Worm (Caenorhabditis elegans) whole organism, L3 larva: ENCODE results near the gene gst-32.

Experiments
- ZK546.5 ChIP-seq: sonication (generic microtip); optimal IDR thresholded peaks from 2 replicates; lab custom pipeline; 2017; ENCODE audit warnings: missing biosample characterization, missing genetic modification characterization
- ama-1 ChIP-seq: fragments of 150-350 bp; optimal IDR thresholded peaks from 2 replicates; lab custom pipeline; 2018
- ceh-16 ChIP-seq: sonication (generic microtip); optimal IDR thresholded peaks from 2 replicates; lab custom pipeline; 2017; ENCODE audit warnings: missing biosample characterization, missing genetic modification characterization
- egl-27 ChIP-seq: sonication (generic microtip); optimal IDR thresholded peaks from 4 replicates; lab custom pipeline; 2017; ENCODE audit warnings: missing biosample characterization, missing genetic modification reagents, missing genetic modification characterization
- egl-5 ChIP-seq: fragments of 150-350 bp; optimal IDR thresholded peaks from 2 replicates; lab custom pipeline; 2017; ENCODE audit warnings: missing biosample characterization, missing genetic modification reagents, missing genetic modification characterization, inconsistent platforms
- elt-1 ChIP-seq: fragments of 150-350 bp; optimal IDR thresholded peaks from 2 replicates; lab custom pipeline; 2014; ENCODE audit warnings: missing biosample characterization, missing genetic modification characterization
- elt-2 ChIP-seq: sonication (generic microtip); optimal IDR thresholded peaks from 2 replicates; lab custom pipeline; 2016; ENCODE audit warnings: missing genetic modification reagents, mild to moderate bottlenecking, missing genetic modification characterization, missing compliant biosample characterization
- fkh-2 ChIP-seq: fragments of 150-350 bp; optimal IDR thresholded peaks from 2 replicates; lab custom pipeline; 2014; ENCODE audit warnings: missing biosample characterization, missing genetic modification reagents, missing genetic modification characterization
- jun-1 ChIP-seq: fragments of 150-350 bp; optimal IDR thresholded peaks from 2 replicates; lab custom pipeline; 2014; ENCODE audit warnings: missing biosample characterization, missing genetic modification reagents, missing genetic modification characterization
- lin-39 ChIP-seq: fragments of 150-350 bp; optimal IDR thresholded peaks from 2 replicates; lab custom pipeline; 2018; ENCODE audit warnings: missing biosample characterization, missing genetic modification reagents, missing genetic modification characterization
- mdl-1 ChIP-seq: fragments of 150-350 bp; optimal IDR thresholded peaks from 2 replicates; lab custom pipeline; 2014; ENCODE audit warnings: missing biosample characterization, missing genetic modification characterization
- mml-1 ChIP-seq: fragments of 150-350 bp; sonication (generic microtip); optimal IDR thresholded peaks from 3 replicates; lab custom pipeline; 2014; ENCODE audit warnings: missing biosample characterization, missing genetic modification characterization
- nfya-1 ChIP-seq: sonication (generic microtip); optimal IDR thresholded peaks from 2 replicates; lab custom pipeline; 2017; ENCODE audit warnings: missing genetic modification characterization, mild to moderate bottlenecking, missing compliant biosample characterization, antibody characterized with exemption, moderate library complexity; ENCODE audit not compliant: insufficient read depth
- nhr-12 ChIP-seq: fragments of 150-350 bp; optimal IDR thresholded peaks from 2 replicates; lab custom pipeline; 2014; ENCODE audit warnings: missing biosample characterization, missing genetic modification characterization
- nhr-23 ChIP-seq: fragments of 150-350 bp; optimal IDR thresholded peaks from 2 replicates; lab custom pipeline; 2014; ENCODE audit warnings: missing biosample characterization, missing genetic modification reagents, missing genetic modification characterization
- nhr-237 ChIP-seq: fragments of 150-350 bp; optimal IDR thresholded peaks from 2 replicates; lab custom pipeline; 2014; ENCODE audit warnings: missing biosample characterization, missing genetic modification characterization
- nhr-25 ChIP-seq: sonication (generic microtip); optimal IDR thresholded peaks from 2 replicates; lab custom pipeline; 2017; ENCODE audit warnings: missing biosample characterization, missing genetic modification characterization
- nhr-43 ChIP-seq: sonication (generic microtip); optimal IDR thresholded peaks from 2 replicates; lab custom pipeline; 2016; ENCODE audit warnings: mild to moderate bottlenecking, missing genetic modification characterization, missing compliant biosample characterization; ENCODE audit not compliant: poor library complexity, severe bottlenecking
- nhr-76 ChIP-seq: fragments of 150-350 bp; sonication (generic microtip); optimal IDR thresholded peaks from 5 replicates; lab custom pipeline; 2014; ENCODE audit warnings: missing biosample characterization, missing genetic modification characterization
- nhr-77 ChIP-seq: fragments of 150-350 bp; optimal IDR thresholded peaks from 2 replicates; lab custom pipeline; 2014; ENCODE audit warnings: missing biosample characterization, missing genetic modification characterization
- pha-4 ChIP-seq: fragments of 150-350 bp; optimal IDR thresholded peaks from 2 replicates; lab custom pipeline; 2014; ENCODE audit warnings: missing biosample characterization, missing genetic modification reagents, missing genetic modification characterization
- sea-2 ChIP-seq: fragments of 150-350 bp; sonication (generic microtip); optimal IDR thresholded peaks from 4 replicates; lab custom pipeline; 2014; ENCODE audit warnings: missing biosample characterization, missing genetic modification reagents, missing genetic modification characterization
- skn-1 ChIP-seq: fragments of 150-350 bp; optimal IDR thresholded peaks from 2 replicates; lab custom pipeline; 2014; ENCODE audit warnings: missing biosample characterization, missing genetic modification characterization
- snpc-4 ChIP-seq: fragments of 150-350 bp; optimal IDR thresholded peaks from 2 replicates; lab custom pipeline; 2014; ENCODE audit warnings: missing biosample characterization, missing genetic modification characterization
- zag-1 ChIP-seq: fragments of 150-350 bp; optimal IDR thresholded peaks from 2 replicates; lab custom pipeline; 2014; ENCODE audit warnings: missing biosample characterization, missing genetic modification characterization
- ztf-11 ChIP-seq: fragments of 150-350 bp; optimal IDR thresholded peaks from 2 replicates; lab custom pipeline; 2014; ENCODE audit warnings: missing biosample characterization, missing genetic modification characterization
- ztf-4 ChIP-seq: fragments of 150-350 bp; optimal IDR thresholded peaks from 2 replicates; lab custom pipeline; 2014; ENCODE audit warnings: missing biosample characterization, missing genetic modification characterization

Gene gst-32

DNA sequence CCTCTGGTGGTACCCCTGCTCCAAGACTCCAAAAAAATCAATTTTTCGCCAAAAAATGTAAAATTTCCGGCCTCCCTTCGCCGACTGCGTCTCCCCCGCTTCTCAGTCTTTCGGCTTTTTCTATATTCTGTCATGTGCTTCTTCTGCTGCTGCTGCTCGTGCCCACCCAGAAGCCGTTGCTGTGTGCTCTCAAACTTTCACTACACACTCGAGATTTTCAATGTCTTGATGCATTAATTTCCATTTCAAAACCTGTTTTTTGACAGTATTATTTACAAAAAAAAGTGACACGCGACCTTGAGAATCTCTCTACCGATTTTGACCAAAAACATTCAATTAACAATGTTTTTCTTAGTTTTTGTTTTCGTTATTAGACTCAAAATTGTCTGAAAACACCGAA, 30.9 kb upstream of the gst-32 start:
- TF ChIP-seq nhr-77 (no peak), nfya-1 (tag; lab: Kevin White, UChicago) (peak; percentile 44), lin-39 (tag; lab: Kevin White, UChicago) (peak; percentile 40), nhr-25 (tag; lab: Kevin White, UChicago) (peak; percentile 36)
- TF ChIP-seq, all 47 proteins: peak for 3

DNA sequence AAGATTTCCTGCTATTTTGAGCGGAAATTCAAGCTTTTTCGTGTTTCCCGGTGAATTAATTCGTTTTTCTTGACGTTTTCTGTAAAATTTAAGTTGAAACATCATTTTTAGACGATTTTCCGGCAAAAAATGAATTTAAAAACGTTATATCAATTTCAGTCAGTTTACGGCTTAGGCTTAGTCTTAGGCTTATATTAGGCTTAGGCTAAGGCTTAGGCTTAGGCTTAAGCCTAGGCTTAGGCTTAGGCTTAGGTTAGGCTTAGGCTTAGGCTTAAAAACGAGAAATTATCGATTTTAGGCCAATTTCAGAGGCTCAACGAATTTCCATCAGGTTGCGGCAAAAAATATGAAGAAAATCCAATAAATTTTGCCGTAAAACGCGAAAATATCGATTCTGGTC, 30.5 kb upstream of the gst-32 start:
- no peak for TF ChIP-seq snpc-4 (tag; lab: Kevin White, UChicago)
- TF ChIP-seq zag-1: no peak
- TF ChIP-seq nhr-12: no peak
- TF ChIP-seq nhr-25 (tag; lab: Kevin White, UChicago): no peak
- TF ChIP-seq skn-1 (tag; lab: Kevin White, UChicago): no peak
- no peak for TF ChIP-seq egl-5
- no peak for TF ChIP-seq ztf-11
- TF ChIP-seq, all 47 proteins: peak for 0

DNA sequence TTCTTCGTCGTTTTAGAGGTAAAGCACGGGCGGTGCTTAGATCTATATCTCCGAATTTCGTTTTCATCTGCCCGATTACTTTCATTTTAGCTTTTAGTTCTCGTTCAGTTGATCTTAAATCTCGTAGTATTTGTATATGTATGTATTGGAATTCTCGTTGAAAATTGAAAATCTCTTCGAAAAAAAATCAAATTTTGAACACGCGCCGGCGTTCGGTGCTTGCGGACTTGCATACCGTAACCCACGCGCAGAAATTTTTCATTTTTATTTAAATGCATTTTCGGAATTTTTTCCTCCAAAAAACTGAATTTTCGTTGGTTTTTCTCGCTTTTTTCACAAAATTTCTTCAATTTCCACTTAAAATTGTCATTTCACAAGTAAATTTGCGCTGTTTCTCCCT, 29.8 kb upstream of the gst-32 start:
- TF ChIP-seq ztf-4: no peak
- TF ChIP-seq nhr-25 (tag; lab: Kevin White, UChicago): peak; percentile 20

DNA sequence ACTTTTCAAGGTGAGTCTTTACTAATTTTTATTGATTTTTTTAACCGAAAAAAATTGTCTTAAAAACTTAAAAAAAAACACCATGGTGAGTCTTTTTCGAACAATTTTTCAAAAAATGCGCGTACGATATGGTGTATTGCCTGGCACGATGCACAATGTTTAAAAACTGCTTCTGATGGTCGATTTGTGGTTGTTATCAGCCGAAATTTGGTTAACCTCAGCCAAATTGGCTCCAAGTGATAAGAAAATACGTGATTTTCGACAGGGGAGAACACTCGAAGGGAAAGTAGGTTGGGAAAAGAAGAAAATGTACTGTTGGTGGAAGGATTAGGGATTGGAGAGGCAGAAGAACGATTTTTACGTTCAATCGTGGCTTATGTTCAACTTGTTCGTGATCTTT, 29.2 kb upstream of the gst-32 start:
- TF ChIP-seq nfya-1 (tag; lab: Kevin White, UChicago) (no peak), sea-2 (GFP tag; lab: Kevin White, UChicago) (no peak), ZK546.5 (tag; lab: Kevin White, UChicago) (no peak), nhr-76 (tag; lab: Kevin White, UChicago) (no peak), pha-4 (tag; lab: Kevin White, UChicago) (peak; percentile 40), ceh-16 (no peak), elt-2 (tag; lab: Kevin White, UChicago) (peak; percentile 67), ama-1 (lab: Kevin White, UChicago) (peak; percentile 42), nhr-237 (tag; lab: Kevin White, UChicago) (no peak), elt-1 (no peak), nhr-12 (no peak)

DNA sequence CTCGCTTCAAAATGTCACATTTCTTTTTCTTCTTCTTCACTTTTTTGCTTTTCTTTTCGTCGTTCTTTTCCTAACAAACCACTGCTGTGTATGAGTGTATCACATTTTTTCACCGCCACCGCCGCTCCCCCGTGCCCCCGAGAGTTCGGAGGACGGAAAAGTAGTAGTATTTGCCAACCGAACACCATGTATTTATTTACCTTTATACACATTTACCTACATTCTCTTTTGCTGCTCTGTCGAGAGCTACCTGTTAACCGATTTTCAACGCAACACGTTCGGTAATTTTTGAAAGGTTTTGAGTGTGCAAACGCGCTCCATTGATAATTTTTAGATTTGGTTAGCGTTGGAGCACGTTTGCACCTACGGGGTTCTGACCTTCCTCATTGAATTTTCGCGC, 27.8 kb upstream of the gst-32 start:
- TF ChIP-seq pha-4 (tag; lab: Kevin White, UChicago) (peak; percentile 69), elt-2 (tag; lab: Kevin White, UChicago) (no peak)
- TF ChIP-seq, all 47 proteins: peak for 1

DNA sequence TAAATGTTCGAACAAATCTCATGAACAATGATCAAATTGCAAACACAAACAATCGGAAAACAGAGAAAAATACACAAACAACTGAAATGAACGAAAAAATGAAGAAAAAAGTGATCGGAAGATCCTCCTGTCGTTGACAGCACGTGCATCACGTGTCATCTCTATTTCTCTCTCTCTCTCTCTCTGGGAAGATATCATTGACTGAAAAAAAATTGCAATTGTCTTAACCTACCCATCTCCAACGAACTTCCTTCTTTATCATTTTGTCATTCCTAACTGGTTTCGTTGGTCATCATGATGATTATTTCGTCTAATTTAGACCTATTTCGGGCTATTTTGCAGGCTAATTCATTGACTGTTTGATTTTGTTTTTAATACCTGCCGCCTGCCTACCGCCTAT, 27.0 kb upstream of the gst-32 start:
- TF ChIP-seq jun-1 (tag; lab: Kevin White, UChicago) (peak; percentile 18), nhr-43 (tag; lab: Kevin White, UChicago) (peak; percentile 38), pha-4 (tag; lab: Kevin White, UChicago) (peak; percentile 12), mml-1 (peak; percentile 8), egl-27 (tag; lab: Kevin White, UChicago) (peak; percentile 25), nhr-25 (tag; lab: Kevin White, UChicago) (peak; percentile 77), lin-39 (tag; lab: Kevin White, UChicago) (peak; percentile 15), mdl-1 (tag; lab: Kevin White, UChicago) (peak; percentile 27), fkh-2 (tag; lab: Kevin White, UChicago) (no peak), ztf-4 (peak; percentile 42), nhr-23 (tag; lab: Kevin White, UChicago) (peak; percentile 65), ama-1 (lab: Kevin White, UChicago) (no peak), ZK546.5 (tag; lab: Kevin White, UChicago) (no peak), snpc-4 (tag; lab: Kevin White, UChicago) (no peak), nfya-1 (tag; lab: Kevin White, UChicago) (peak; percentile 30)

DNA sequence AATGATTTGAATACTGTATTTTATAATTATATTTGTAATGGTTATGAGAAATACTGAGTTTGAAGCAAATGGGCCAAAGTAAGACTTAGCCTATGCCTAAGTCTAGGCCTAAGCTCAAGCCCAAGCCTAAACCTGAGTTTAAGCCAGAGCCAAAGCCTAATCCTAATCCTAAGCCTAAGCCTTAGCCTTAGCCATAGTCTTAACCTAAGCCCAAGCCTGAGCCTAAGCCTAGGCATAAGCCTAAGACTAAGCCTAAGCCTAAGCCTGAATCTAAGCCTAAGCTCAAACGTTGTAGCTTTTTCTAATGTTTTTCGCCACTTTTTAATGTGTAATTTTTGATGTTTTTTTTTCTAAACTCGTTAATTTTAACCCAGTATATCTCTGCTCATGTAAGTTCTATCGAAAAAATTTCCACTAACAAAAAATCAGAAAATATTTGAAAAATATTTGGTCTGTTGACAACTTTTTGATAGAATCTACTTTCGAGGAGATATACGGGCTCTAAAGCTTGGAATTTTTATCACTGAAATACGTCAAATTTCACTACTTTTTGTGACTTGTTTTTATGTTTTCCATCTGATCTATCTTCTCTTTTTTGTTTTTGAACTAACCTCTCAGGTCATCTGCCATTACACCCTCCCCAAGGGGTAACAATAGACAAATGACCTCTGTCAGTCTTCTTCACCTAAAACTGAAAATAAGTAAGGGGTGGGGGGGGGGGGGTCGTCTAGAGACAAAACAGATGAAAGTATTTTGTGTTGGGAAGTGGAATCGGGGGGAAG, 25.9 kb upstream of the gst-32 start:
- TF ChIP-seq nhr-237 (tag; lab: Kevin White, UChicago) (no peak), snpc-4 (tag; lab: Kevin White, UChicago) (no peak), mml-1 (no peak), ZK546.5 (tag; lab: Kevin White, UChicago) (no peak)
